Worm (Caenorhabditis elegans) whole organism, early embryonic: ENCODE data around the gene coa-7.

Experiments
- ama-1 ChIP-seq: fragments of 150-350 bp; optimal IDR thresholded peaks from 2 replicates; lab custom pipeline; 2014
- ceh-36 ChIP-seq: sonication (generic microtip); optimal IDR thresholded peaks from 2 replicates; lab custom pipeline; 2016; ENCODE audit warnings: missing genetic modification characterization, inconsistent platforms, missing compliant biosample characterization
- hmg-4 ChIP-seq: fragments of 200-800 bp; sonication (Bioruptor generic); optimal IDR thresholded peaks from 2 replicates; lab custom pipeline; 2018; ENCODE audit warnings: mild to moderate bottlenecking, missing genetic modification characterization, missing compliant biosample characterization

ce11 chrII:11658854-11659253 lies 7.9 kb upstream of the coa-7 start:
- TF ChIP-seq ceh-36 (tag; lab: Kevin White, UChicago): no peak
- no peak for TF ChIP-seq hmg-4 (GFP tag; lab: Kevin White, UChicago)
- TF ChIP-seq ama-1 (lab: Kevin White, UChicago): no peak
